Fruit fly (Drosophila melanogaster) whole organism, prepupa: ENCODE measurements around the gene dpr20.

Experiments
- Blimp-1 ChIP-seq: fragments of 200-800 bp; sonication (Bioruptor generic); optimal IDR thresholded peaks from 3 replicates; lab custom pipeline; 2017; ENCODE audit warnings: missing biosample characterization, missing genetic modification characterization, mild to moderate bottlenecking, moderate library complexity, missing genetic modification reagents
- CG11294 ChIP-seq: fragments of 200-800 bp; sonication (Bioruptor generic); IDR thresholded peaks from 2 replicates; pipeline ENCODE4 v1.3.6; 2022; ENCODE audit warnings: missing biosample characterization, missing genetic modification characterization
- CG11762 ChIP-seq: fragments of 200-800 bp; sonication (Bioruptor generic); optimal IDR thresholded peaks from 3 replicates; lab custom pipeline; 2016; ENCODE audit warnings: missing biosample characterization, missing genetic modification characterization; ENCODE audit not compliant: insufficient read depth
- CG11902 ChIP-seq: fragments of 200-800 bp; sonication (Bioruptor generic); optimal IDR thresholded peaks from 3 replicates; lab custom pipeline; 2016; ENCODE audit warnings: missing biosample characterization, missing genetic modification characterization
- CG15336 ChIP-seq: fragments of 200-800 bp; sonication (Bioruptor generic); IDR thresholded peaks from 2 replicates; pipeline ENCODE4 v1.3.6; 2022; ENCODE audit warnings: missing biosample characterization, missing genetic modification characterization
- CG1621 ChIP-seq: fragments of 200-800 bp; sonication (Bioruptor generic); optimal IDR thresholded peaks from 3 replicates; lab custom pipeline; 2018; ENCODE audit warnings: missing biosample characterization, mild to moderate bottlenecking, missing genetic modification characterization
- CG16779 ChIP-seq: fragments of 200-800 bp; sonication (Bioruptor generic); optimal IDR thresholded peaks from 3 replicates; lab custom pipeline; 2017; ENCODE audit warnings: missing biosample characterization, mild to moderate bottlenecking, missing genetic modification characterization
- CG3032 ChIP-seq: fragments of 200-800 bp; optimal IDR thresholded peaks from 2 replicates; lab custom pipeline; 2019; ENCODE audit warnings: missing biosample characterization, mild to moderate bottlenecking, missing genetic modification characterization, moderate library complexity
- CG31627 ChIP-seq: fragments of 200-800 bp; sonication (Bioruptor generic); optimal IDR thresholded peaks from 3 replicates; lab custom pipeline; 2016; ENCODE audit warnings: missing biosample characterization, missing genetic modification characterization
- CG32006 ChIP-seq: fragments of 200-800 bp; sonication (Bioruptor generic); optimal IDR thresholded peaks from 3 replicates; lab custom pipeline; 2017; ENCODE audit warnings: missing biosample characterization, mild to moderate bottlenecking, missing genetic modification characterization
- CG34406 ChIP-seq: fragments of 200-800 bp; sonication (Bioruptor generic); optimal IDR thresholded peaks from 3 replicates; lab custom pipeline; 2016; ENCODE audit warnings: missing biosample characterization, missing genetic modification characterization
- CG3919 ChIP-seq: fragments of 200-800 bp; sonication (Bioruptor generic); optimal IDR thresholded peaks from 3 replicates; lab custom pipeline; 2016; ENCODE audit warnings: missing biosample characterization, missing genetic modification characterization
- CG4318 ChIP-seq: fragments of 200-800 bp; sonication (Bioruptor generic); optimal IDR thresholded peaks from 3 replicates; lab custom pipeline; 2017; ENCODE audit warnings: missing biosample characterization, mild to moderate bottlenecking, missing genetic modification characterization
- CG6163 ChIP-seq: fragments of 200-800 bp; sonication (Bioruptor generic); IDR thresholded peaks from 3 replicates; pipeline ENCODE4 v1.3.6; 2022; ENCODE audit warnings: missing biosample characterization, missing genetic modification characterization
- CG6792 ChIP-seq: fragments of 200-800 bp; sonication (Bioruptor generic); optimal IDR thresholded peaks from 3 replicates; lab custom pipeline; 2016; ENCODE audit warnings: missing biosample characterization, missing genetic modification characterization
- CG6808 ChIP-seq: fragments of 200-800 bp; sonication (Bioruptor generic); optimal IDR thresholded peaks from 3 replicates; lab custom pipeline; 2017; ENCODE audit warnings: missing biosample characterization, missing genetic modification characterization, mild to moderate bottlenecking, moderate library complexity, missing genetic modification reagents
- CG6854 ChIP-seq: fragments of 200-800 bp; sonication (Bioruptor generic); optimal IDR thresholded peaks from 2 replicates; lab custom pipeline; 2017; ENCODE audit warnings: missing biosample characterization, mild to moderate bottlenecking, missing genetic modification characterization
- CG7368 ChIP-seq: fragments of 200-800 bp; sonication (Bioruptor generic); optimal IDR thresholded peaks from 3 replicates; lab custom pipeline; 2016; ENCODE audit warnings: missing biosample characterization, missing genetic modification characterization
- CG8119 ChIP-seq: fragments of 200-800 bp; sonication (Bioruptor generic); IDR thresholded peaks from 3 replicates; pipeline ENCODE4 v1.3.6; 2022; ENCODE audit warnings: missing biosample characterization, missing genetic modification characterization
- CG8319 ChIP-seq: fragments of 200-800 bp; sonication (Bioruptor generic); optimal IDR thresholded peaks from 3 replicates; lab custom pipeline; 2016; ENCODE audit warnings: missing biosample characterization, missing genetic modification characterization
- CG8632 ChIP-seq: fragments of 200-800 bp; sonication (Bioruptor generic); optimal IDR thresholded peaks from 3 replicates; lab custom pipeline; 2016; ENCODE audit warnings: missing biosample characterization, missing genetic modification characterization
- Eip75B ChIP-seq: fragments of 200-800 bp; sonication (Bioruptor generic); optimal IDR thresholded peaks from 3 replicates; lab custom pipeline; 2016; ENCODE audit warnings: missing biosample characterization, missing genetic modification characterization
- Eip78C ChIP-seq: fragments of 200-800 bp; sonication (Bioruptor generic); peaks from one replicate; lab custom pipeline; 2016; ENCODE audit warnings: missing biosample characterization, missing genetic modification characterization
- Ets96B ChIP-seq: fragments of 200-800 bp; optimal IDR thresholded peaks from 2 replicates; lab custom pipeline; 2019; ENCODE audit warnings: missing biosample characterization, mild to moderate bottlenecking, missing genetic modification characterization, moderate library complexity
- Gug ChIP-seq: fragments of 200-800 bp; sonication (Bioruptor generic); IDR thresholded peaks from 2 replicates; pipeline ENCODE4 v1.3.6; 2022; ENCODE audit warnings: missing biosample characterization, missing genetic modification characterization
- Hr38 ChIP-seq: sonication (Bioruptor generic); optimal IDR thresholded peaks from 2 replicates; lab custom pipeline; 2016; ENCODE audit warnings: missing biosample characterization, missing genetic modification characterization
- Hr39 ChIP-seq: fragments of 200-800 bp; sonication (Bioruptor generic); optimal IDR thresholded peaks from 2 replicates; lab custom pipeline; 2016; ENCODE audit warnings: missing biosample characterization, missing genetic modification characterization
- Hr4 ChIP-seq: fragments of 200-800 bp; sonication (Bioruptor generic); optimal IDR thresholded peaks from 3 replicates; lab custom pipeline; 2016; ENCODE audit warnings: missing biosample characterization, missing genetic modification characterization
- Lpt ChIP-seq: fragments of 200-800 bp; sonication (Bioruptor generic); optimal IDR thresholded peaks from 3 replicates; lab custom pipeline; 2016; ENCODE audit warnings: missing biosample characterization, missing genetic modification characterization
- Met ChIP-seq: fragments of 200-800 bp; sonication (Bioruptor generic); optimal IDR thresholded peaks from 3 replicates; lab custom pipeline; 2016; ENCODE audit warnings: missing biosample characterization, missing genetic modification characterization
- OdsH ChIP-seq: fragments of 200-800 bp; sonication (Bioruptor generic); optimal IDR thresholded peaks from 3 replicates; lab custom pipeline; 2016; ENCODE audit warnings: missing biosample characterization, missing genetic modification characterization
- Smox ChIP-seq: fragments of 200-800 bp; sonication (Bioruptor generic); optimal IDR thresholded peaks from 3 replicates; lab custom pipeline; 2016; ENCODE audit warnings: missing biosample characterization, missing genetic modification characterization
- Sox102F ChIP-seq: fragments of 200-800 bp; sonication (Bioruptor generic); optimal IDR thresholded peaks from 2 replicates; lab custom pipeline; 2016; ENCODE audit warnings: missing biosample characterization, mild to moderate bottlenecking, missing genetic modification characterization
- Sox15 ChIP-seq: fragments of 200-800 bp; sonication (Bioruptor generic); optimal IDR thresholded peaks from 3 replicates; lab custom pipeline; 2016; ENCODE audit warnings: missing biosample characterization, missing genetic modification characterization
- acj6 ChIP-seq: fragments of 200-800 bp; sonication (Bioruptor generic); optimal IDR thresholded peaks from 3 replicates; lab custom pipeline; 2016; ENCODE audit warnings: missing biosample characterization, missing genetic modification characterization
- cyc ChIP-seq: fragments of 200-800 bp; sonication (Bioruptor generic); optimal IDR thresholded peaks from 3 replicates; lab custom pipeline; 2016; ENCODE audit warnings: missing biosample characterization, missing genetic modification characterization
- dsx ChIP-seq: fragments of 200-800 bp; optimal IDR thresholded peaks from 3 replicates; lab custom pipeline; 2019; ENCODE audit warnings: missing biosample characterization, mild to moderate bottlenecking, missing genetic modification characterization, moderate library complexity; ENCODE audit not compliant: poor library complexity, severe bottlenecking
- eg ChIP-seq: fragments of 200-800 bp; sonication (Bioruptor generic); IDR thresholded peaks from 3 replicates; pipeline ENCODE4 v1.3.6; 2022; ENCODE audit warnings: missing biosample characterization, missing genetic modification characterization
- fd59A ChIP-seq: fragments of 200-800 bp; sonication (Bioruptor generic); optimal IDR thresholded peaks from 2 replicates; lab custom pipeline; 2017; ENCODE audit warnings: missing biosample characterization, mild to moderate bottlenecking, missing genetic modification characterization, missing genetic modification reagents
- fd85E ChIP-seq: fragments of 200-800 bp; sonication (Bioruptor generic); optimal IDR thresholded peaks from 3 replicates; lab custom pipeline; 2016; ENCODE audit warnings: missing biosample characterization, missing genetic modification characterization
- fkh ChIP-seq: fragments of 200-800 bp; sonication (Bioruptor generic); optimal IDR thresholded peaks from 3 replicates; lab custom pipeline; 2017; ENCODE audit warnings: missing biosample characterization, mild to moderate bottlenecking, missing genetic modification characterization, moderate library complexity
- net ChIP-seq: fragments of 200-800 bp; sonication (Bioruptor generic); optimal IDR thresholded peaks from 3 replicates; lab custom pipeline; 2016; ENCODE audit warnings: missing biosample characterization, missing genetic modification characterization
- pdm3 ChIP-seq: fragments of 200-800 bp; sonication (Bioruptor generic); optimal IDR thresholded peaks from 3 replicates; lab custom pipeline; 2016; ENCODE audit warnings: missing biosample characterization, missing genetic modification characterization
- salr ChIP-seq, 2 experiments: fragments of 200-800 bp; sonication (Bioruptor generic); optimal IDR thresholded peaks; 3 replicates each; lab custom pipeline; 2016 to 2018; ENCODE audit warnings: missing biosample characterization in 2 of 2, missing genetic modification characterization in 2 of 2, mild to moderate bottlenecking in 1 of 2
- spab ChIP-seq: fragments of 200-800 bp; sonication (Bioruptor generic); optimal IDR thresholded peaks from 2 replicates; lab custom pipeline; 2017; ENCODE audit warnings: missing biosample characterization, mild to moderate bottlenecking, missing genetic modification characterization, missing genetic modification reagents
- ss ChIP-seq, 2 experiments: fragments of 200-800 bp; sonication (Bioruptor generic); optimal IDR thresholded peaks; 2 replicates in 1 of 2; 3 replicates in 1 of 2; lab custom pipeline; 2017 to 2018; ENCODE audit warnings: mild to moderate bottlenecking in 2 of 2, missing biosample characterization in 2 of 2, missing genetic modification characterization in 2 of 2, moderate library complexity in 1 of 2
- svp ChIP-seq: fragments of 200-800 bp; sonication (Bioruptor generic); peaks from one replicate; lab custom pipeline; 2016; ENCODE audit warnings: missing biosample characterization, missing genetic modification characterization
- vri ChIP-seq: fragments of 200-800 bp; sonication (Bioruptor generic); optimal IDR thresholded peaks from 3 replicates; lab custom pipeline; 2016; ENCODE audit warnings: missing biosample characterization, mild to moderate bottlenecking, missing genetic modification characterization

Gene dpr20

DNA sequence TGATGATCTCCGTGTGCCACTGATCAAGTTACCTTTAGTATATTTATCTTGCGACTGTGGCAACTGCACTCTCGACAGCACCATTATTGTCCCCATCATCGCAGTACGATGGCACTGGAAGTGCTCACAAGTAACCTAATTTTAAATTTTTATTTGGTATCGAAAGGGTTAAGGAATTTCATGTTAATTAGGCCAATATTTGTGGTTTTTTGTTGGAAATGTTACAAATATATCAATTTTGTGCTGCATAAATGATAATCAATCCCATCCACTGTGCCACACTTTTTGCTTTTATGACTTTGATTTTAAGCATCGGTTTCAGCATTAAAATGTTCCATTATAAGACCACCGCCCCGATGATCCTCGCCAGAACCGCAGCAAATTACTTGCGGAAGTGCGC is 34.4 kb downstream of the dpr20 start (continued):
- TF ChIP-seq CG15336 (GFP tag; lab: Robert Waterston, UW): peak; percentile 53
- TF ChIP-seq CG11902: peak; percentile 51
- peak; percentile 75 for TF ChIP-seq CG7368
- peak; percentile 93 for TF ChIP-seq Eip78C (GFP tag; lab: Kevin White, UChicago)
- TF ChIP-seq Eip75B: peak; percentile 83
- TF ChIP-seq fkh (GFP tag; lab: Kevin White, UChicago): no peak
- peak; percentile 80 for TF ChIP-seq cyc (GFP tag; lab: Kevin White, UChicago)
- peak; percentile 11 to 56 for TF ChIP-seq ss (GFP tag; optimal IDR thresholded peaks at IDR 0.05; lab: Kevin White, UChicago)
- peak; percentile 75 for TF ChIP-seq CG3032
- TF ChIP-seq Hr39: peak; percentile 85
- TF ChIP-seq Sox15 (GFP tag; lab: Kevin White, UChicago): peak; percentile 53
- no peak for TF ChIP-seq CG4318 (GFP tag; lab: Kevin White, UChicago)
- peak; percentile 85 for TF ChIP-seq CG6163 (GFP tag; lab: Robert Waterston, UW)
- TF ChIP-seq Smox: peak; percentile 80
- peak; percentile 74 for TF ChIP-seq svp
- TF ChIP-seq CG8319 (GFP tag; lab: Kevin White, UChicago): peak; percentile 58
- TF ChIP-seq CG32006 (GFP tag; lab: Kevin White, UChicago): peak; percentile 57
- peak; percentile 50 for TF ChIP-seq CG6854 (GFP tag; lab: Kevin White, UChicago)

DNA sequence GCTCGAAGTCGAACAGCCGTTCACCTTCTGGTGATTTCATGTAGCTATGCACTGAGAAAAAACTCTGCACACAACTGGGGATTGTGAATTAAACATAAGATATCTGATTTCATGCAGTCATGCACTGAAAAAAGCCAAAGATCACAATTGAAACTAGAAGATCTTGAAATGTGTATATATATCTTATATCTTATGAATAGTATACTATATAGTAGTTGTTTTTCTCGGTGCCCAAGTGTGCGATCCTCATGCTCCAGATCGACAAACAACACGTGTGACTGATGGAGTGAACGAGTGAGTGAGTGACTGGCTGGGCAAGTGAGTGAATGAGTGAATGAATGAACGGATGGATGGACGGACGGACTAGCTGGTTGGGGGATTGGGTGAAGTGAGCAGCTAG is 35.1 kb downstream of the dpr20 start:
- peak; percentile 86 for TF ChIP-seq spab (GFP tag; lab: Kevin White, UChicago)
- peak; percentile 70 for TF ChIP-seq CG32006 (GFP tag; lab: Kevin White, UChicago)
- peak; percentile 50 for TF ChIP-seq fd59A
- TF ChIP-seq eg (GFP tag; lab: Robert Waterston, UW): peak; percentile 76; the same call in 1 of the 3 replicates
- peak; percentile 80 for TF ChIP-seq CG6808
- peak; percentile 56 for TF ChIP-seq CG1621
- peak; percentile 78 for TF ChIP-seq CG11902
- TF ChIP-seq Sox102F: peak; percentile 66
- peak; percentile 48 for TF ChIP-seq Lpt (GFP tag; lab: Kevin White, UChicago)
- peak; percentile 48 for TF ChIP-seq Hr39
- peak; percentile 80 for TF ChIP-seq net (GFP tag; lab: Kevin White, UChicago)
- TF ChIP-seq CG6792 (GFP tag; lab: Kevin White, UChicago): peak; percentile 75
- TF ChIP-seq ss (GFP tag; optimal IDR thresholded peaks at IDR 0.05; lab: Kevin White, UChicago): peak in 1 of 2 experiments; percentile 70
- TF ChIP-seq CG8319 (GFP tag; lab: Kevin White, UChicago): peak; percentile 72
- TF ChIP-seq CG6854 (GFP tag; lab: Kevin White, UChicago): peak; percentile 69
- TF ChIP-seq OdsH (GFP tag; lab: Kevin White, UChicago): peak; percentile 74
- peak; percentile 75 for TF ChIP-seq Met (GFP tag; lab: Kevin White, UChicago)
- TF ChIP-seq Ets96B (tag; lab: Kevin White, UChicago): peak; percentile 89
- peak; percentile 51 for TF ChIP-seq CG31627 (GFP tag; lab: Kevin White, UChicago)
- peak; percentile 95 for TF ChIP-seq Eip78C (GFP tag; lab: Kevin White, UChicago)
- TF ChIP-seq CG11762 (GFP tag; lab: Kevin White, UChicago): peak; percentile 74
- TF ChIP-seq salr (GFP tag; optimal IDR thresholded peaks at IDR 0.05; lab: Kevin White, UChicago): peak; percentile 29 to 43
- TF ChIP-seq CG11294: peak; percentile 56
- peak; percentile 62 for TF ChIP-seq Hr4
- peak; percentile 92 for TF ChIP-seq CG6163 (GFP tag; lab: Robert Waterston, UW)
- TF ChIP-seq CG34406 (GFP tag; lab: Kevin White, UChicago): peak; percentile 81
- no peak for TF ChIP-seq Hr38 (GFP tag; lab: Kevin White, UChicago)
- TF ChIP-seq Blimp-1 (GFP tag; lab: Kevin White, UChicago): peak; percentile 50
- peak; percentile 56 for TF ChIP-seq cyc (GFP tag; lab: Kevin White, UChicago)
- TF ChIP-seq CG8119: peak; percentile 72
- peak; percentile 59 for TF ChIP-seq CG8632 (GFP tag; lab: Kevin White, UChicago)
- TF ChIP-seq CG3919 (GFP tag; lab: Kevin White, UChicago): peak; percentile 89
- peak; percentile 72 for TF ChIP-seq dsx (GFP tag; lab: Kevin White, UChicago)
- TF ChIP-seq vri (GFP tag; lab: Kevin White, UChicago): peak; percentile 16
- peak; percentile 76 for TF ChIP-seq CG16779 (tag; lab: Kevin White, UChicago)
- peak; percentile 39 for TF ChIP-seq fd85E
- peak; percentile 78 for TF ChIP-seq pdm3 (GFP tag; lab: Kevin White, UChicago)
- TF ChIP-seq Gug: peak; percentile 78
- TF ChIP-seq CG4318 (GFP tag; lab: Kevin White, UChicago): peak; percentile 43
- peak; percentile 75 for TF ChIP-seq acj6 (GFP tag; lab: Kevin White, UChicago)
- TF ChIP-seq Smox: peak; percentile 61
- TF ChIP-seq fkh (GFP tag; lab: Kevin White, UChicago): no peak
